Fruit fly (Drosophila melanogaster): ENCODE data around the gene CG1024.

- TF ChIP-seq pad (GFP tag; optimal IDR thresholded peaks at IDR 0.05) (no peak), Hr96 (GFP tag; optimal IDR thresholded peaks at IDR 0.05) (no peak), toe (GFP tag; optimal IDR thresholded peaks at IDR 0.05) (no peak), CG1620 (GFP tag; optimal IDR thresholded peaks at IDR 0.05) (no peak), CG11617 (GFP tag; optimal IDR thresholded peaks at IDR 0.05) (no peak), cnc (optimal IDR thresholded peaks at IDR 0.05) (no peak), Clk (GFP tag; optimal IDR thresholded peaks at IDR 0.05) (no peak), CG7045 (GFP tag; optimal IDR thresholded peaks at IDR 0.05) (peak; percentile 30), CG14711 (tag; optimal IDR thresholded peaks at IDR 0.05) (no peak), Mnt (GFP tag; optimal IDR thresholded peaks at IDR 0.05) (no peak), kay (GFP tag; ENCODE audit: borderline replicate concordance) (no peak), tj (GFP tag; optimal IDR thresholded peaks at IDR 0.05) (no peak), bab1 (GFP tag; optimal IDR thresholded peaks at IDR 0.05) (no peak), CG7101 (tag; optimal IDR thresholded peaks at IDR 0.05) (no peak)
These were observed 45.5 kb upstream of the CG1024 start for dm6 chr3R:6425454-6426156.

Measured in whole organism, adult.